Fruit fly (Drosophila melanogaster): ENCODE data around the gene ph-p.
A peak's percentile ranks its signal among the peaks of the same experiment; 100 is the strongest.

- TF ChIP-seq CTCF (optimal IDR thresholded peaks at IDR 0.05) (peak; percentile 32 to 45), CG8478 (optimal IDR thresholded peaks at IDR 0.05) (no peak)
Measured at dm6 chrX:2112660-2113059, 25.5 kb downstream of the ph-p start.
